Worm (Caenorhabditis elegans) whole organism, early embryonic: ENCODE measurements around the gene C49A9.3.
"Not testable (repeated sequence)": the region's sequence is repeated elsewhere in the genome, so short reads cannot be mapped to it uniquely, and the experiment has no call there.

Source experiments
- B0310.2 ChIP-seq: sonication (generic microtip); optimal IDR thresholded peaks from 2 replicates; lab custom pipeline; 2016; ENCODE audit warnings: mild to moderate bottlenecking, missing genetic modification characterization, missing compliant biosample characterization
- F13C5.2 ChIP-seq: sonication (generic microtip); optimal IDR thresholded peaks from 2 replicates; lab custom pipeline; 2017; ENCODE audit warnings: mild to moderate bottlenecking, missing genetic modification characterization, inconsistent platforms, missing compliant biosample characterization
- ama-1 ChIP-seq: fragments of 150-350 bp; optimal IDR thresholded peaks from 2 replicates; lab custom pipeline; 2014
- ceh-36 ChIP-seq: sonication (generic microtip); optimal IDR thresholded peaks from 2 replicates; lab custom pipeline; 2016; ENCODE audit warnings: missing genetic modification characterization, inconsistent platforms, missing compliant biosample characterization
- ets-7 ChIP-seq: sonication (generic microtip); optimal IDR thresholded peaks from 2 replicates; lab custom pipeline; 2016; ENCODE audit warnings: missing genotype, missing genetic modification characterization, missing compliant biosample characterization
- flt-1 ChIP-seq: fragments of 200-800 bp; sonication (Bioruptor generic); IDR thresholded peaks from 2 replicates; pipeline ENCODE4 v1.3.6; 2022; ENCODE audit warnings: missing genetic modification characterization, missing compliant biosample characterization
- hmbx-1 ChIP-seq: sonication (generic microtip); optimal IDR thresholded peaks from 2 replicates; lab custom pipeline; 2016; ENCODE audit warnings: mild to moderate bottlenecking, missing genetic modification characterization, missing compliant biosample characterization
- hnd-1 ChIP-seq: sonication (generic microtip); optimal IDR thresholded peaks from 2 replicates; lab custom pipeline; 2016; ENCODE audit warnings: missing genetic modification characterization, missing compliant biosample characterization
- pes-1 ChIP-seq: fragments of 200-800 bp; sonication (Bioruptor generic); IDR thresholded peaks from 2 replicates; pipeline ENCODE4 v1.3.6; 2022; ENCODE audit warnings: missing genetic modification reagents, missing genetic modification characterization, missing compliant biosample characterization
- scrt-1 ChIP-seq: fragments of 200-800 bp; sonication (Bioruptor generic); IDR thresholded peaks from 2 replicates; pipeline ENCODE4 v1.3.6; 2022; ENCODE audit warnings: missing genetic modification characterization, missing compliant biosample characterization
- sea-1 ChIP-seq: fragments of 200-800 bp; sonication (Bioruptor generic); conservative IDR thresholded peaks from 2 replicates; pipeline ENCODE4 v1.3.6; 2022; ENCODE audit warnings: missing genetic modification characterization, missing compliant biosample characterization
- tbx-11 ChIP-seq: fragments of 200-800 bp; sonication (Bioruptor generic); IDR thresholded peaks from 2 replicates; pipeline ENCODE4 v1.3.6; 2022; ENCODE audit warnings: missing genetic modification characterization, missing compliant biosample characterization
- tbx-37 ChIP-seq: fragments of 200-800 bp; sonication (Bioruptor generic); conservative IDR thresholded peaks from 2 replicates; pipeline ENCODE4 v1.3.6; 2022; ENCODE audit warnings: missing genetic modification reagents, missing genetic modification characterization, missing compliant biosample characterization

DNA sequence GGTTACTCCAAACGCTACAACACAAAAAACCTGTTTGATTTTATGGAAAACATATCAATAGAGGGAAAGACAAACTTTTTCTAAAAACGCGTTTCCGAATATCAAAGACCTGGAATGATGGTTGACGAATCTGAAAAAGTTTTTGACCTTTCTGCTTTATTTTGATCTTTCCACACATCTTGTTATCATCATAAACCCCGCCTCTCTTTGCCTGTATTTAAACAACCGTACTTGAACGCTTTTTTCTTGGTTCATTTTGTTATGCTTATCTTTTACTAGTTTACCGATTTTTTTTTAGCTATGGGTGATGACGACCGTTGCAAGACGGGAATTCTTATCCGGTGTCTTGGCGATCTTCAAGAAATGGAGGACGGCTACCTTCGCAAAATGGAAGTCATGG lies 31.1 kb downstream of the C49A9.3 start, which contains the start of gene T13A10.2:
- not testable (repeated sequence) for TF ChIP-seq flt-1; B0310.2; tbx-11; pes-1; hnd-1 (tag; lab: Kevin White, UChicago); ceh-36; ama-1 (lab: Kevin White, UChicago); F13C5.2 (tag; lab: Kevin White, UChicago); sea-1 (GFP tag; lab: Robert Waterston, UW); scrt-1 (GFP tag; lab: Robert Waterston, UW); ets-7; hmbx-1 (tag; lab: Kevin White, UChicago); tbx-37
